ENCODE assay signal across 2 worm cellular contexts in the genomic region with DNA sequence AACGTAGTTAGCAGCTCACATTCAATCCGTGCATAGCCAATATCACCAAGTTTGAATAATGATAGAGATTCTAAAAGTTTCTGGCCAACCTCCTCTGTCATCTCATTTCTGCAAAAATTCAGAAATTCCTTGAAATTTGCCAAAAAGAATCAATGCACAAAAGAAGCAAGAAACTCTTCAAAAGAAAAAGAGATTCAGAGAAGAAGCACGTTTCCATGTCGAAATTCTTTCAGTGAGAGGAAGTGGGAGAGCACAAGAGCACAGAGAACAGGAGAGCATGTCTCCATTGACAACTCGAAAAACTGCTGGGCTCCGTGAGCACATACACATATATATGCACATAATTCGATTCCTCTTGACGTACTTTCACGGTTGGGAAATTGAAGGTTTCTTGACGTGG.
TF ChIP-seq lines count a peak whose summit lies in the region.

Gene nekl-4 (minus strand): TSS at position 101 of the 400 bp plus-strand sequence.

TF ChIP-seq in whole organism, L1 larva, 84 proteins besides CTCF, POLR2A, EP300 and RAD21:
- TF ChIP-seq unc-86 (tag; optimal IDR thresholded peaks at IDR 0.05; lab: Kevin White, UChicago) (no peak), fkh-8 (tag; optimal IDR thresholded peaks at IDR 0.05; lab: Kevin White, UChicago) (peak; percentile 78)
TF ChIP-seq in whole organism, L1 larva: peak in this region for 1.

TF ChIP-seq in whole organism, L4 larva, 104 proteins besides CTCF, POLR2A, EP300 and RAD21:
- TF ChIP-seq aha-1 (tag; lab: Kevin White, UChicago) (peak; percentile 50), nhr-25 (tag; optimal IDR thresholded peaks at IDR 0.05; lab: Kevin White, UChicago; ENCODE audit: borderline replicate concordance, insufficient read depth) (no peak)

Comparison
In these comparisons a context has a peak if more than half of its experiments do, and no peak if none do; other contexts are left out.
1. Of the 29 proteins assayed by ChIP-seq in both whole organism, L4 larva and whole organism, L1 larva: peak only in whole organism, L4 larva: aha-1; only in whole organism, L1 larva: none; in both: none; in neither: 28.